Fruit fly (Drosophila melanogaster): ENCODE results near the gene CG5043.

Gene CG5043

dm6 chr2L:17484174-17484573 lies 50.5 kb downstream of the CG5043 start, which contains the start of the genes GCS2beta and CG5131 (continued):
- TF ChIP-seq Eip93F (GFP tag; optimal IDR thresholded peaks at IDR 0.05) (no peak), CG4318 (GFP tag; optimal IDR thresholded peaks at IDR 0.05) (peak; percentile 89), CG16779 (tag; optimal IDR thresholded peaks at IDR 0.05) (peak; percentile 52), CG11902 (GFP tag; optimal IDR thresholded peaks at IDR 0.05) (peak; percentile 95), CG8119 (GFP tag; IDR thresholded peaks at IDR 0.05) (peak; percentile 87), Met (GFP tag; optimal IDR thresholded peaks at IDR 0.05) (peak; percentile 89), CG34406 (GFP tag; optimal IDR thresholded peaks at IDR 0.05) (peak; percentile 82), CG1621 (tag; optimal IDR thresholded peaks at IDR 0.05) (peak; percentile 86), topi (GFP tag; optimal IDR thresholded peaks at IDR 0.05) (peak; percentile 91), CG6792 (GFP tag; optimal IDR thresholded peaks at IDR 0.05) (peak; percentile 85), CG9139 (GFP tag; optimal IDR thresholded peaks at IDR 0.05) (no peak), CG10631 (GFP tag; optimal IDR thresholded peaks at IDR 0.05) (peak; percentile 95), Hr4 (GFP tag; optimal IDR thresholded peaks at IDR 0.05) (peak; percentile 96), Gug (GFP tag; IDR thresholded peaks at IDR 0.05) (peak; percentile 91), Ets21C (GFP tag; optimal IDR thresholded peaks at IDR 0.05) (peak; percentile 93), Eip78C (GFP tag) (peak; percentile 96), net (GFP tag; optimal IDR thresholded peaks at IDR 0.05) (peak; percentile 92), Sox14 (GFP tag; optimal IDR thresholded peaks at IDR 0.05) (peak; percentile 95), lz (GFP tag; optimal IDR thresholded peaks at IDR 0.05) (peak; percentile 93), acj6 (GFP tag; optimal IDR thresholded peaks at IDR 0.05) (peak; percentile 93), CG8319 (GFP tag; optimal IDR thresholded peaks at IDR 0.05) (peak; percentile 91), CG7368 (GFP tag; optimal IDR thresholded peaks at IDR 0.05) (peak; percentile 92), fd85E (GFP tag; optimal IDR thresholded peaks at IDR 0.05) (peak; percentile 61), CG11294 (GFP tag; IDR thresholded peaks at IDR 0.05) (peak; percentile 88), eg (GFP tag; IDR thresholded peaks at IDR 0.05) (peak; percentile 95), Hr39 (GFP tag; optimal IDR thresholded peaks at IDR 0.05) (peak; percentile 97), Sox102F (GFP tag; optimal IDR thresholded peaks at IDR 0.05) (peak; percentile 88), cyc (GFP tag; optimal IDR thresholded peaks at IDR 0.05) (peak; percentile 96), Sox15 (GFP tag; optimal IDR thresholded peaks at IDR 0.05) (peak; percentile 94), CG6854 (GFP tag; optimal IDR thresholded peaks at IDR 0.05) (peak; percentile 53), CG11762 (GFP tag; optimal IDR thresholded peaks at IDR 0.05; ENCODE audit: insufficient read depth) (peak; percentile 86)
